Fruit fly (Drosophila melanogaster) whole organism, embryonic: ENCODE data around the gene ash1.

ENCODE experiments used
- Adf1 ChIP-seq: fragments of 200-800 bp; sonication (Bioruptor generic); IDR thresholded peaks from 2 replicates; pipeline ENCODE4 v1.3.6; 2022; ENCODE audit warnings: missing biosample characterization, missing genetic modification characterization
- CG12769 ChIP-seq: fragments of 200-800 bp; sonication (Bioruptor generic); optimal IDR thresholded peaks from 2 replicates; lab custom pipeline; 2019; ENCODE audit warnings: missing biosample characterization, mild to moderate bottlenecking, missing genetic modification characterization, moderate library complexity
- CG13894 ChIP-seq: fragments of 200-800 bp; sonication (Bioruptor generic); optimal IDR thresholded peaks from 3 replicates; lab custom pipeline; 2018; ENCODE audit warnings: missing biosample characterization, mild to moderate bottlenecking, missing genetic modification characterization, moderate library complexity
- CG14441 ChIP-seq: fragments of 200-800 bp; sonication (Bioruptor generic); IDR thresholded peaks from 2 replicates; pipeline ENCODE4 v1.3.6; 2022; ENCODE audit warnings: missing biosample characterization, missing genetic modification characterization
- CG14965 ChIP-seq: fragments of 200-800 bp; sonication (Bioruptor generic); optimal IDR thresholded peaks from 2 replicates; lab custom pipeline; 2016; ENCODE audit warnings: missing biosample characterization, missing genetic modification characterization, borderline replicate concordance
- CG15479 ChIP-seq: fragments of 200-800 bp; sonication (Bioruptor generic); optimal IDR thresholded peaks from 3 replicates; lab custom pipeline; 2019; ENCODE audit warnings: missing biosample characterization, mild to moderate bottlenecking, missing genetic modification characterization, moderate library complexity
- CG16813 ChIP-seq: fragments of 200-800 bp; sonication (Bioruptor generic); IDR thresholded peaks from 3 replicates; pipeline ENCODE4 v1.3.6; 2022; ENCODE audit warnings: missing biosample characterization, missing genetic modification characterization; ENCODE audit not compliant: partially characterized antibody
- CG2199 ChIP-seq: fragments of 200-800 bp; sonication (Bioruptor generic); IDR thresholded peaks from 3 replicates; pipeline ENCODE4 v1.3.6; 2022; ENCODE audit warnings: missing biosample characterization, missing genetic modification characterization
- CG2712 ChIP-seq: fragments of 200-800 bp; optimal IDR thresholded peaks from 3 replicates; lab custom pipeline; 2019; ENCODE audit warnings: missing biosample characterization, mild to moderate bottlenecking, missing genetic modification characterization, moderate library complexity
- CG33213 ChIP-seq: fragments of 200-800 bp; sonication (Bioruptor generic); optimal IDR thresholded peaks from 3 replicates; lab custom pipeline; 2016; ENCODE audit warnings: missing biosample characterization, missing genetic modification characterization
- CG42726 ChIP-seq: fragments of 200-800 bp; sonication (Bioruptor generic); IDR thresholded peaks from 2 replicates; pipeline ENCODE4 v1.3.6; 2022; ENCODE audit warnings: missing biosample characterization, missing genetic modification characterization; ENCODE audit not compliant: partially characterized antibody
- CG4282 ChIP-seq: fragments of 200-800 bp; sonication (Bioruptor generic); optimal IDR thresholded peaks from 2 replicates; lab custom pipeline; 2016; ENCODE audit warnings: missing biosample characterization, missing genetic modification characterization
- CG43689 ChIP-seq: fragments of 200-800 bp; sonication (Bioruptor generic); IDR thresholded peaks from 2 replicates; pipeline ENCODE4 v1.3.6; 2022; ENCODE audit warnings: missing biosample characterization, missing genetic modification characterization
- CG6175 ChIP-seq: fragments of 200-800 bp; sonication (Bioruptor generic); IDR thresholded peaks from 3 replicates; pipeline ENCODE4 v1.3.6; 2022; ENCODE audit warnings: missing biosample characterization, missing genetic modification characterization
- CG6683 ChIP-seq: fragments of 200-800 bp; sonication (Bioruptor generic); optimal IDR thresholded peaks from 2 replicates; lab custom pipeline; 2017; ENCODE audit warnings: missing biosample characterization, mild to moderate bottlenecking, missing genetic modification characterization, missing genetic modification reagents
- CG7786 ChIP-seq: fragments of 200-800 bp; sonication (Bioruptor generic); optimal IDR thresholded peaks from 2 replicates; lab custom pipeline; 2016; ENCODE audit warnings: missing biosample characterization, missing genetic modification characterization
- CG7963 ChIP-seq: fragments of 200-800 bp; sonication (Bioruptor generic); IDR thresholded peaks from 3 replicates; pipeline ENCODE4 v1.3.6; 2022; ENCODE audit warnings: missing biosample characterization, missing genetic modification characterization; ENCODE audit not compliant: partially characterized antibody
- CrebB ChIP-seq: fragments of 200-800 bp; sonication (Bioruptor generic); optimal IDR thresholded peaks from 3 replicates; lab custom pipeline; 2018; ENCODE audit warnings: missing biosample characterization, mild to moderate bottlenecking, missing genetic modification characterization
- D ChIP-seq, 2 experiments: fragments of 200-800 bp in 1 of 2; fragments of >200 bp in 1 of 2; sonication (Bioruptor generic) in 1 of 2; optimal IDR thresholded peaks; 2 replicates in 1 of 2; 3 replicates in 1 of 2; lab custom pipeline; 2017; ENCODE audit warnings: mild to moderate bottlenecking in 1 of 2, missing biosample characterization in 1 of 2, missing genetic modification characterization in 1 of 2, missing genetic modification reagents in 1 of 2
- Doc2 ChIP-seq: fragments of 200-800 bp; sonication (Bioruptor generic); IDR thresholded peaks from 2 replicates; pipeline ENCODE4 v1.3.6; 2022; ENCODE audit warnings: missing biosample characterization, missing genetic modification characterization
- HLHmδ ChIP-seq: fragments of 200-800 bp; sonication (Bioruptor generic); optimal IDR thresholded peaks from 2 replicates; lab custom pipeline; 2018; ENCODE audit warnings: missing biosample characterization, mild to moderate bottlenecking, missing genetic modification characterization, moderate library complexity
- Jarid2 ChIP-seq: fragments of 200-800 bp; sonication (Bioruptor generic); optimal IDR thresholded peaks from 3 replicates; lab custom pipeline; 2017; ENCODE audit warnings: mild to moderate bottlenecking, missing biosample characterization, missing genetic modification reagents, missing genetic modification characterization
- Pdp1 ChIP-seq, 2 experiments: fragments of 200-800 bp; sonication (Bioruptor generic); optimal IDR thresholded peaks; 3 replicates each; lab custom pipeline; 2016; ENCODE audit warnings: missing biosample characterization in 2 of 2, missing genetic modification characterization in 2 of 2, mild to moderate bottlenecking in 1 of 2, moderate library complexity in 1 of 2
- Scr ChIP-seq: fragments of 200-800 bp; sonication (Bioruptor generic); IDR thresholded peaks from 2 replicates; pipeline ENCODE4 v1.3.6; 2022; ENCODE audit warnings: missing biosample characterization, missing genetic modification characterization; ENCODE audit not compliant: partially characterized antibody
- Ssrp ChIP-seq: fragments of 200-800 bp; sonication (Bioruptor generic); optimal IDR thresholded peaks from 2 replicates; lab custom pipeline; 2018; ENCODE audit warnings: missing biosample characterization, mild to moderate bottlenecking, missing genetic modification characterization, moderate library complexity
- Trl ChIP-seq, 3 experiments: fragments of >200 bp in 2 of 3; fragments of 200-800 bp in 1 of 3; sonication (Bioruptor generic) in 1 of 3; optimal IDR thresholded peaks; 2 replicates in 1 of 3; 3 replicates in 2 of 3; lab custom pipeline; 2016 to 2017; ENCODE audit warnings: missing biosample characterization in 1 of 3, missing genetic modification characterization in 1 of 3
- abd-A ChIP-seq: fragments of 200-800 bp; sonication (Bioruptor generic); optimal IDR thresholded peaks from 3 replicates; lab custom pipeline; 2019; ENCODE audit warnings: missing biosample characterization, mild to moderate bottlenecking, missing genetic modification characterization, moderate library complexity
- bab2 ChIP-seq: fragments of 200-800 bp; sonication (Bioruptor generic); optimal IDR thresholded peaks from 2 replicates; lab custom pipeline; 2016; ENCODE audit warnings: missing biosample characterization, missing genetic modification characterization
- bigmax ChIP-seq: fragments of 200-800 bp; sonication (Bioruptor generic); optimal IDR thresholded peaks from 2 replicates; lab custom pipeline; 2018; ENCODE audit warnings: missing biosample characterization, mild to moderate bottlenecking, missing genetic modification characterization
- br ChIP-seq: fragments of >200 bp; optimal IDR thresholded peaks from 2 replicates; lab custom pipeline; 2017
- crol ChIP-seq: fragments of 200-800 bp; sonication (Bioruptor generic); IDR thresholded peaks from 2 replicates; pipeline ENCODE4 v1.3.6; 2022; ENCODE audit warnings: missing biosample characterization, missing genetic modification characterization
- cwo ChIP-seq: fragments of 200-800 bp; sonication (Bioruptor generic); optimal IDR thresholded peaks from 3 replicates; lab custom pipeline; 2017; ENCODE audit warnings: missing biosample characterization, missing genetic modification characterization, mild to moderate bottlenecking, moderate library complexity, missing genetic modification reagents
- da ChIP-seq: fragments of 200-800 bp; sonication (Bioruptor generic); optimal IDR thresholded peaks from 2 replicates; lab custom pipeline; 2016; ENCODE audit warnings: missing biosample characterization, missing genetic modification characterization
- dysf ChIP-seq: fragments of 200-800 bp; sonication (Bioruptor generic); IDR thresholded peaks from 3 replicates; pipeline ENCODE4 v1.3.6; 2022; ENCODE audit warnings: missing biosample characterization, missing genetic modification characterization
- gt ChIP-seq: fragments of 200-800 bp; sonication (Bioruptor generic); IDR thresholded peaks from 2 replicates; pipeline ENCODE4 v1.3.6; 2022; ENCODE audit warnings: missing biosample characterization, missing genetic modification characterization
- kni ChIP-seq: fragments of 200-800 bp; sonication (Bioruptor generic); optimal IDR thresholded peaks from 3 replicates; lab custom pipeline; 2017; ENCODE audit warnings: mild to moderate bottlenecking, missing biosample characterization, missing genetic modification reagents, missing genetic modification characterization
- nom ChIP-seq: fragments of 200-800 bp; sonication (Bioruptor generic); optimal IDR thresholded peaks from 2 replicates; lab custom pipeline; 2017; ENCODE audit warnings: missing biosample characterization, missing genetic modification characterization, mild to moderate bottlenecking, moderate library complexity, missing genetic modification reagents
- oc ChIP-seq: fragments of 200-800 bp; sonication (Bioruptor generic); optimal IDR thresholded peaks from 2 replicates; lab custom pipeline; 2018; ENCODE audit warnings: missing biosample characterization, mild to moderate bottlenecking, missing genetic modification characterization, moderate library complexity
- onecut ChIP-seq: fragments of 200-800 bp; sonication (Bioruptor generic); IDR thresholded peaks from 2 replicates; pipeline ENCODE4 v1.3.6; 2022; ENCODE audit warnings: missing biosample characterization, missing genetic modification characterization
- org-1 ChIP-seq: fragments of 200-800 bp; sonication (Bioruptor generic); optimal IDR thresholded peaks from 2 replicates; lab custom pipeline; 2017; ENCODE audit warnings: missing biosample characterization, missing genetic modification characterization
- pan ChIP-seq, 4 experiments: fragments of >200 bp in 3 of 4; fragments of 200-800 bp in 1 of 4; sonication (Bioruptor generic) in 1 of 4; optimal IDR thresholded peaks in 3 of 4; IDR thresholded peaks in 1 of 4; 2 replicates each; pipeline versions ENCODE4 v1.3.6 to Lab custom; 2017 to 2022; ENCODE audit warnings: missing biosample characterization in 2 of 4, missing genetic modification characterization in 2 of 4, mixed read lengths in 1 of 4
- pros ChIP-seq: fragments of 200-800 bp; sonication (Bioruptor generic); optimal IDR thresholded peaks from 3 replicates; lab custom pipeline; 2019; ENCODE audit warnings: missing biosample characterization, mild to moderate bottlenecking, missing genetic modification characterization, moderate library complexity
- sd ChIP-seq: fragments of 200-800 bp; sonication (Bioruptor generic); optimal IDR thresholded peaks from 3 replicates; lab custom pipeline; 2018; ENCODE audit warnings: missing biosample characterization, mild to moderate bottlenecking, missing genetic modification characterization, moderate library complexity
- tin ChIP-seq: fragments of 200-800 bp; sonication (Bioruptor generic); optimal IDR thresholded peaks from 3 replicates; lab custom pipeline; 2016; ENCODE audit warnings: missing biosample characterization, missing genetic modification characterization
- tll ChIP-seq, 2 experiments: fragments of 200-800 bp in 1 of 2; fragments of >200 bp in 1 of 2; sonication (Bioruptor generic) in 1 of 2; optimal IDR thresholded peaks; 2 replicates each; lab custom pipeline; 2017 to 2019; ENCODE audit warnings: missing biosample characterization in 2 of 2, missing genetic modification characterization in 2 of 2, mild to moderate bottlenecking in 1 of 2, moderate library complexity in 1 of 2

ash1 gene

DNA sequence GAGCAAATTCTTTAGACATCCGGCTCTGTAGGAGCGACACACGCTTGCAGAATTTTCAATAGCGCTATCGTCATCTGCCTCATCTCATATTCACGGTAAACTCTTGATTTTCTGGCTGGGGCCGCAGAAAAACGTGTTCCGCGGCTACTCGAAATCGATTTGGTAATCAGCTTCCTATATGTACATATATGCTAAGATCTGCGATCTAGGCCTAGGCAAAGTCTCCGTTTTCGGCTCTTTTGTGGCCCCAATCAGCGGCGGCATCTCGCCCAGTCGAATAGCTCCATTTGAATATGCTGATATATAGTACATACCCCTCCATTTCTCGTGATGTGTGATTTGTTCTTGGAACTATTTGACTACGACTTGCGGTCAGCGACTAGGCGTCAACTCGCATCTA is 35.5 kb downstream of the ash1 start (continued):
- TF ChIP-seq pan (optimal IDR thresholded peaks at IDR 0.05; lab: Kevin White, UChicago) = no peak
- no peak for TF ChIP-seq pan (GFP tag; optimal IDR thresholded peaks at IDR 0.05 in 1 of 2, IDR thresholded peaks at IDR 0.05 in 1 of 2)
- TF ChIP-seq org-1 (GFP tag; lab: Kevin White, UChicago) = no peak
- peak; percentile 45 for TF ChIP-seq CG12769
- TF ChIP-seq CG33213 = no peak
- TF ChIP-seq CG7963 (GFP tag; lab: Robert Waterston, UW) = no peak
- TF ChIP-seq CG14441 (GFP tag; lab: Robert Waterston, UW) = no peak
- no peak for TF ChIP-seq Doc2

DNA sequence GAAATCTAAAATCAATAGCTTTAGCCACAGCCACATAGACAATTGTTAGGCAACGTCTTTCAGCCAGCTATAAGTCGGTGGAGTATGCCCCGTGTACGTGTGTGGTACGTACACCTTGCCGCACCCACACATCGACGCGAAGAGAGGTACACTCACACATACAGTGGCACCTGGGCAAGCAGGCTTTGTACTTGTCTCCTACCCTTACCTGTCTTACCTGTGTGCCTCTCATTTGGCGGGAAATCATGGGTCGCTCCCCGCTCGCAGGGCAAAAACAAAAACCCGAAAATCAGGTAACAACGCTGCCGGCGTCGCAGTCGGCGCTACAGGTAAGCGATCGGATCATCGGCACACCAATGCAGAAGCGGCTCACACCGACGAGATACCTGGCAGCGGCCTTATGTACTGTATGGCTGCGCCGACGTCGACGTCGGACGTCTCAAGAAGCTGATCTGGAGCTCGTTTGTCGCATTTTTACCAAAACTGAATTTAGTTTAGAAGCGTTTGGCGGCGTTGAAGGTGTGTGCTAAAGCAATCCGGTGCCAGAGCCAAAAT is 36.3 kb downstream of the ash1 start:
- TF ChIP-seq dysf (GFP tag; lab: Robert Waterston, UW) = 0 out of 3 replicates have a peak, but pooled peaks have one; percentile 8
- TF ChIP-seq bab2 (GFP tag; lab: Kevin White, UChicago) = no peak
- peak; percentile 93 for TF ChIP-seq D (optimal IDR thresholded peaks at IDR 0.05; lab: Kevin White, UChicago)
- no peak for TF ChIP-seq D (GFP tag; optimal IDR thresholded peaks at IDR 0.05; lab: Kevin White, UChicago)
- TF ChIP-seq HLHmδ = peak; percentile 37
- no peak for TF ChIP-seq cwo (GFP tag; lab: Kevin White, UChicago)
- TF ChIP-seq br = no peak
- TF ChIP-seq CG2712 = peak; percentile 11
- TF ChIP-seq Scr = 0 out of 2 replicates have a peak, but pooled peaks have one; percentile 25
- TF ChIP-seq CG13894 (tag; lab: Kevin White, UChicago) = peak; percentile 47
- peak; percentile 16 to 34 for TF ChIP-seq Trl (optimal IDR thresholded peaks at IDR 0.05; lab: Kevin White, UChicago)
- TF ChIP-seq Trl (GFP tag; optimal IDR thresholded peaks at IDR 0.05; lab: Kevin White, UChicago) = no peak
- no peak for TF ChIP-seq CG14965 (GFP tag; lab: Kevin White, UChicago)
- TF ChIP-seq tin (GFP tag; lab: Kevin White, UChicago) = no peak
- TF ChIP-seq CG6175 (GFP tag; lab: Robert Waterston, UW) = peak; percentile 90
- no peak for TF ChIP-seq CG4282 (GFP tag; lab: Kevin White, UChicago)
- no peak for TF ChIP-seq bigmax (GFP tag; lab: Kevin White, UChicago)
- TF ChIP-seq CG6683 (GFP tag; lab: Kevin White, UChicago) = no peak
- TF ChIP-seq tll (GFP tag; optimal IDR thresholded peaks at IDR 0.05; lab: Kevin White, UChicago) = peak in 1 of 2 experiments; percentile 38
- peak; percentile 94 for TF ChIP-seq Adf1 (GFP tag; lab: Robert Waterston, UW)
- TF ChIP-seq crol (GFP tag; lab: Robert Waterston, UW) = 0 out of 2 replicates have a peak, but pooled peaks have one; percentile 30
- TF ChIP-seq CrebB (tag; lab: Kevin White, UChicago) = no peak
- peak; percentile 96 for TF ChIP-seq kni (GFP tag; lab: Kevin White, UChicago)
- no peak for TF ChIP-seq da (GFP tag; lab: Kevin White, UChicago)
- no peak for TF ChIP-seq gt (GFP tag; lab: Robert Waterston, UW)
- TF ChIP-seq pros (GFP tag; lab: Kevin White, UChicago) = peak; percentile 85
- no peak for TF ChIP-seq Ssrp (tag; lab: Kevin White, UChicago)
- peak; percentile 93 for TF ChIP-seq CG12769
- TF ChIP-seq CG16813 (GFP tag; lab: Robert Waterston, UW) = 0 out of 3 replicates have a peak, but pooled peaks have one; percentile 2
- peak; percentile 42; the same call in 1 of the 2 replicates for TF ChIP-seq CG42726 (GFP tag; lab: Robert Waterston, UW)
- TF ChIP-seq onecut (GFP tag; lab: Robert Waterston, UW) = peak; percentile 16; the same call in 1 of the 2 replicates
- peak; percentile 40 for TF ChIP-seq oc (tag; lab: Kevin White, UChicago)
- TF ChIP-seq sd = peak; percentile 34
- peak in 1 of 2 experiments; percentile 55 for TF ChIP-seq Pdp1 (GFP tag; optimal IDR thresholded peaks at IDR 0.05; lab: Kevin White, UChicago)
- peak; percentile 44 for TF ChIP-seq CG15479 (GFP tag; lab: Kevin White, UChicago)
- TF ChIP-seq abd-A (tag; lab: Kevin White, UChicago) = no peak
- no peak for TF ChIP-seq CG7786
- TF ChIP-seq CG2199 (GFP tag; lab: Robert Waterston, UW) = peak; percentile 44; the same call in 1 of the 3 replicates
- no peak for TF ChIP-seq CG43689
- peak; percentile 19 for TF ChIP-seq nom (GFP tag; lab: Kevin White, UChicago)
- TF ChIP-seq Jarid2 (GFP tag; lab: Kevin White, UChicago) = peak; percentile 31
